Worm (Caenorhabditis elegans) whole organism, L3 larva: Measurements from ENCODE around the gene sip-1.
A peak's percentile ranks its signal among the peaks of the same experiment; 100 is the strongest.

Experiments used
- aly-2 ChIP-seq: fragments of 150-350 bp; optimal IDR thresholded peaks from 2 replicates; lab custom pipeline; 2014; ENCODE audit warnings: missing biosample characterization, missing genetic modification characterization
- ama-1 ChIP-seq: fragments of 150-350 bp; optimal IDR thresholded peaks from 2 replicates; lab custom pipeline; 2018
- nhr-237 ChIP-seq: fragments of 150-350 bp; optimal IDR thresholded peaks from 2 replicates; lab custom pipeline; 2014; ENCODE audit warnings: missing biosample characterization, missing genetic modification characterization
- nhr-67 ChIP-seq: fragments of 150-350 bp; optimal IDR thresholded peaks from 2 replicates; lab custom pipeline; 2014; ENCODE audit warnings: missing biosample characterization, missing genetic modification characterization
- pha-4 ChIP-seq: fragments of 150-350 bp; optimal IDR thresholded peaks from 2 replicates; lab custom pipeline; 2014; ENCODE audit warnings: missing biosample characterization, missing genetic modification reagents, missing genetic modification characterization
- snpc-4 ChIP-seq: fragments of 150-350 bp; optimal IDR thresholded peaks from 2 replicates; lab custom pipeline; 2014; ENCODE audit warnings: missing biosample characterization, missing genetic modification characterization
- unc-62 ChIP-seq: fragments of 150-350 bp; sonication (generic microtip); optimal IDR thresholded peaks from 4 replicates; lab custom pipeline; 2014; ENCODE audit warnings: missing biosample characterization, missing genetic modification reagents, missing genetic modification characterization
- ztf-4 ChIP-seq: fragments of 150-350 bp; optimal IDR thresholded peaks from 2 replicates; lab custom pipeline; 2014; ENCODE audit warnings: missing biosample characterization, missing genetic modification characterization

ce11 chrIII:10461164-10461546 is 45.4 kb downstream of the sip-1 start, which contains the start of gene atx-2:
- no peak for TF ChIP-seq aly-2 (tag; lab: Kevin White, UChicago)
- TF ChIP-seq unc-62 = no peak
- peak; percentile 62 for TF ChIP-seq pha-4
- TF ChIP-seq ztf-4 = no peak
- no peak for TF ChIP-seq nhr-67
- TF ChIP-seq ama-1 = no peak
- TF ChIP-seq nhr-237 = no peak
- TF ChIP-seq snpc-4 (tag; lab: Kevin White, UChicago) = peak; percentile 32
